Worm (Caenorhabditis elegans) whole organism, mixed stage, embryonic: ENCODE measurements around the gene K10B4.3.

ENCODE experiments used
- lin-13 ChIP-seq: fragments of 150-350 bp; optimal IDR thresholded peaks from 2 replicates; lab custom pipeline; 2014; ENCODE audit warnings: missing biosample characterization, missing genetic modification characterization
- mab-5 ChIP-seq: fragments of 150-350 bp; optimal IDR thresholded peaks from 2 replicates; lab custom pipeline; 2014; ENCODE audit warnings: missing biosample characterization, missing genetic modification characterization
- mep-1 ChIP-seq: fragments of 150-350 bp; optimal IDR thresholded peaks from 2 replicates; lab custom pipeline; 2017; ENCODE audit warnings: missing biosample characterization, missing genetic modification reagents, missing genetic modification characterization, inconsistent platforms
- nhr-237 ChIP-seq: fragments of 150-350 bp; optimal IDR thresholded peaks from 2 replicates; lab custom pipeline; 2014; ENCODE audit warnings: missing biosample characterization, missing genetic modification characterization
- unc-39 ChIP-seq: fragments of 150-350 bp; optimal IDR thresholded peaks from 2 replicates; lab custom pipeline; 2014; ENCODE audit warnings: missing biosample characterization, missing genetic modification characterization
- unc-62 ChIP-seq: fragments of 150-350 bp; optimal IDR thresholded peaks from 2 replicates; lab custom pipeline; 2014; ENCODE audit warnings: missing biosample characterization, missing genetic modification reagents, missing genetic modification characterization

ce11 chrII:156999-157499 is 36.0 kb upstream of the K10B4.3 start:
- TF ChIP-seq nhr-237 (tag; lab: Kevin White, UChicago): no peak
- no peak for TF ChIP-seq mab-5 (tag; lab: Kevin White, UChicago)
- TF ChIP-seq unc-62 (GFP tag; lab: Kevin White, UChicago): no peak
- no peak for TF ChIP-seq unc-39 (tag; lab: Kevin White, UChicago)
- no peak for TF ChIP-seq lin-13 (tag; lab: Kevin White, UChicago)
- TF ChIP-seq mep-1 (tag; lab: Kevin White, UChicago): no peak
